Worm (Caenorhabditis elegans) whole organism, L4 larva: ENCODE data around the gene tbc-13.

Source experiments
- D1046.2 ChIP-seq: fragments of 200-800 bp; sonication (Bioruptor generic); IDR thresholded peaks from 2 replicates; pipeline ENCODE4 v1.3.6; 2022; ENCODE audit warnings: missing genetic modification characterization, missing compliant biosample characterization
- F10B5.3 ChIP-seq: sonication (generic microtip); optimal IDR thresholded peaks from 2 replicates; lab custom pipeline; 2016; ENCODE audit warnings: mild to moderate bottlenecking, missing genetic modification characterization, missing compliant biosample characterization
- F37D6.2 ChIP-seq: sonication (generic microtip); optimal IDR thresholded peaks from 2 replicates; lab custom pipeline; 2016; ENCODE audit warnings: mild to moderate bottlenecking, missing genetic modification characterization, missing compliant biosample characterization
- F44E2.7 ChIP-seq: fragments of 200-800 bp; sonication (Bioruptor generic); IDR thresholded peaks from 2 replicates; pipeline ENCODE4 v2.1.2; 2022; ENCODE audit warnings: missing genetic modification characterization, missing compliant biosample characterization
- T20F7.1 ChIP-seq: fragments of 200-800 bp; sonication (Bioruptor generic); optimal IDR thresholded peaks from 2 replicates; lab custom pipeline; 2018; ENCODE audit warnings: mild to moderate bottlenecking, missing genetic modification characterization, missing compliant biosample characterization
- Y105C5A.15 ChIP-seq: fragments of 200-800 bp; sonication (Bioruptor generic); IDR thresholded peaks from 2 replicates; pipeline ENCODE4 v1.3.6; 2022; ENCODE audit warnings: missing genetic modification characterization, missing compliant biosample characterization
- Y48G9A.11 ChIP-seq: fragments of 200-800 bp; sonication (Bioruptor generic); IDR thresholded peaks from 2 replicates; pipeline ENCODE4 v1.3.6; 2022; ENCODE audit warnings: missing genetic modification reagents, missing genetic modification characterization, missing compliant biosample characterization
- Y5F2A.4 ChIP-seq: fragments of 200-800 bp; sonication (Bioruptor generic); optimal IDR thresholded peaks from 2 replicates; lab custom pipeline; 2018; ENCODE audit warnings: mild to moderate bottlenecking, missing genetic modification characterization, missing compliant biosample characterization
- Y75B8A.6 ChIP-seq: fragments of 200-800 bp; sonication (Bioruptor generic); IDR thresholded peaks from 2 replicates; pipeline ENCODE4 v1.3.6; 2022; ENCODE audit warnings: missing genetic modification reagents, missing genetic modification characterization, missing compliant biosample characterization
- ZK337.2 ChIP-seq: fragments of 200-800 bp; sonication (Bioruptor generic); IDR thresholded peaks from 2 replicates; pipeline ENCODE4 v1.3.6; 2022; ENCODE audit warnings: missing genetic modification reagents, missing genetic modification characterization, missing compliant biosample characterization
- ama-1 ChIP-seq: fragments of 150-350 bp; optimal IDR thresholded peaks from 2 replicates; lab custom pipeline; 2014; ENCODE audit warnings: inconsistent platforms, mixed read lengths
- ceh-32 ChIP-seq: sonication (generic microtip); optimal IDR thresholded peaks from 2 replicates; lab custom pipeline; 2016; ENCODE audit warnings: mild to moderate bottlenecking, missing genetic modification characterization, missing compliant biosample characterization; ENCODE audit not compliant: poor library complexity
- ceh-82 ChIP-seq: sonication (generic microtip); optimal IDR thresholded peaks from 2 replicates; lab custom pipeline; 2017; ENCODE audit warnings: missing biosample characterization, missing genetic modification characterization
- daf-16 ChIP-seq, 3 experiments: sonication (generic microtip); optimal IDR thresholded peaks; 2 replicates each; lab custom pipeline; 2016 to 2017; ENCODE audit warnings: missing genetic modification characterization in 3 of 3, missing genetic modification reagents in 3 of 3, mild to moderate bottlenecking in 2 of 3, missing compliant biosample characterization in 2 of 3, missing biosample characterization in 1 of 3, moderate library complexity in 1 of 3
- daf-19 ChIP-seq: fragments of 200-800 bp; sonication (Bioruptor generic); conservative IDR thresholded peaks from 2 replicates; pipeline ENCODE4 v1.3.6; 2022; ENCODE audit warnings: missing genetic modification characterization, missing compliant biosample characterization
- daf-8 ChIP-seq: fragments of 200-800 bp; sonication (Bioruptor generic); IDR thresholded peaks from 2 replicates; pipeline ENCODE4 v1.3.6; 2022; ENCODE audit warnings: missing genetic modification characterization, missing compliant biosample characterization
- dmd-9 ChIP-seq: fragments of 200-800 bp; sonication (Bioruptor generic); IDR thresholded peaks from 2 replicates; pipeline ENCODE4 v1.3.6; 2022; ENCODE audit warnings: missing genetic modification reagents, missing genetic modification characterization, missing compliant biosample characterization
- dpl-1 ChIP-seq: fragments of 150-350 bp; optimal IDR thresholded peaks from 2 replicates; lab custom pipeline; 2014; ENCODE audit warnings: missing biosample characterization, missing genetic modification reagents, missing genetic modification characterization
- egl-27 ChIP-seq: sonication (generic microtip); optimal IDR thresholded peaks from 3 replicates; lab custom pipeline; 2017; ENCODE audit warnings: missing biosample characterization, missing genetic modification reagents, missing genetic modification characterization
- hif-1 ChIP-seq, 2 experiments: sonication (generic microtip); optimal IDR thresholded peaks; 2 replicates each; lab custom pipeline; 2016 to 2017; ENCODE audit warnings: missing compliant biosample characterization in 2 of 2, missing genetic modification characterization in 2 of 2, missing genetic modification reagents in 2 of 2, missing genotype in 2 of 2, mild to moderate bottlenecking in 1 of 2
- hlh-11 ChIP-seq: fragments of 200-800 bp; sonication (Bioruptor generic); optimal IDR thresholded peaks from 2 replicates; lab custom pipeline; 2018; ENCODE audit warnings: mild to moderate bottlenecking, missing genetic modification characterization, missing compliant biosample characterization
- jun-1 ChIP-seq: fragments of 150-350 bp; optimal IDR thresholded peaks from 2 replicates; lab custom pipeline; 2014; ENCODE audit warnings: missing biosample characterization, missing genetic modification reagents, missing genetic modification characterization
- lin-13 ChIP-seq: fragments of 150-350 bp; optimal IDR thresholded peaks from 2 replicates; lab custom pipeline; 2014; ENCODE audit warnings: missing biosample characterization, missing genetic modification reagents, missing genetic modification characterization
- lin-15B ChIP-seq: fragments of 150-350 bp; sonication (generic microtip); optimal IDR thresholded peaks from 3 replicates; lab custom pipeline; 2014; ENCODE audit warnings: missing biosample characterization, missing genetic modification characterization
- lir-3 ChIP-seq: sonication (generic microtip); optimal IDR thresholded peaks from 2 replicates; lab custom pipeline; 2016; ENCODE audit warnings: mild to moderate bottlenecking, missing genetic modification characterization, missing compliant biosample characterization
- lsy-2 ChIP-seq, 2 experiments: fragments of 150-350 bp in 1 of 2; sonication (generic microtip) in 1 of 2; optimal IDR thresholded peaks; 2 replicates each; lab custom pipeline; 2014 to 2017; ENCODE audit warnings: missing biosample characterization in 2 of 2, missing genetic modification characterization in 2 of 2
- mep-1 ChIP-seq: fragments of 150-350 bp; sonication (generic microtip); optimal IDR thresholded peaks from 3 replicates; lab custom pipeline; 2014; ENCODE audit warnings: missing biosample characterization, missing genetic modification characterization
- mes-2 ChIP-seq: sonication (generic microtip); optimal IDR thresholded peaks from 2 replicates; lab custom pipeline; 2016; ENCODE audit warnings: missing genotype, mild to moderate bottlenecking, missing genetic modification characterization, missing compliant biosample characterization; ENCODE audit not compliant: poor library complexity, severe bottlenecking
- mxl-2 ChIP-seq: fragments of 200-800 bp; sonication (Bioruptor generic); conservative IDR thresholded peaks from 2 replicates; pipeline ENCODE4 v1.3.6; 2022; ENCODE audit warnings: missing genetic modification reagents, missing genetic modification characterization, missing compliant biosample characterization
- mxl-3 ChIP-seq: fragments of 200-800 bp; sonication (Bioruptor generic); optimal IDR thresholded peaks from 2 replicates; lab custom pipeline; 2018; ENCODE audit warnings: mild to moderate bottlenecking, missing genetic modification characterization, missing compliant biosample characterization
- nhr-11 ChIP-seq: fragments of 150-350 bp; optimal IDR thresholded peaks from 2 replicates; lab custom pipeline; 2014; ENCODE audit warnings: missing biosample characterization, missing genetic modification characterization
- nhr-111 ChIP-seq: fragments of 200-800 bp; sonication (Bioruptor generic); optimal IDR thresholded peaks from 2 replicates; lab custom pipeline; 2018; ENCODE audit warnings: mild to moderate bottlenecking, missing genetic modification characterization, missing compliant biosample characterization
- nhr-237 ChIP-seq: sonication (generic microtip); optimal IDR thresholded peaks from 2 replicates; lab custom pipeline; 2017; ENCODE audit warnings: missing biosample characterization, missing genetic modification characterization
- nhr-25 ChIP-seq: sonication (generic microtip); optimal IDR thresholded peaks from 2 replicates; lab custom pipeline; 2017; ENCODE audit warnings: missing genetic modification characterization, mild to moderate bottlenecking, missing compliant biosample characterization, antibody characterized with exemption, moderate library complexity, borderline replicate concordance; ENCODE audit not compliant: insufficient read depth
- nhr-48 ChIP-seq: sonication (generic microtip); optimal IDR thresholded peaks from 2 replicates; lab custom pipeline; 2016; ENCODE audit warnings: mild to moderate bottlenecking, missing genetic modification characterization, missing compliant biosample characterization
- nhr-6 ChIP-seq: fragments of 150-350 bp; optimal IDR thresholded peaks from 2 replicates; lab custom pipeline; 2014; ENCODE audit warnings: missing biosample characterization, missing genetic modification characterization
- pha-4 ChIP-seq, 2 experiments: fragments of 150-350 bp in 1 of 2; fragments of 200-800 bp in 1 of 2; sonication (Bioruptor generic) in 1 of 2; IDR thresholded peaks in 1 of 2; optimal IDR thresholded peaks in 1 of 2; 2 replicates each; pipeline versions ENCODE4 v1.3.6 to Lab custom; 2014 to 2022; ENCODE audit warnings: missing genetic modification characterization in 2 of 2, missing genetic modification reagents in 2 of 2, missing biosample characterization in 1 of 2, missing compliant biosample characterization in 1 of 2
- set-16 ChIP-seq: fragments of 200-800 bp; sonication (Bioruptor generic); IDR thresholded peaks from 2 replicates; pipeline ENCODE4 v1.3.6; 2022; ENCODE audit warnings: missing genetic modification reagents, missing genetic modification characterization, missing compliant biosample characterization
- spr-1 ChIP-seq: sonication (generic microtip); optimal IDR thresholded peaks from 2 replicates; lab custom pipeline; 2016; ENCODE audit warnings: mild to moderate bottlenecking, missing genetic modification characterization, missing compliant biosample characterization
- spr-3 ChIP-seq: fragments of 200-800 bp; sonication (Bioruptor generic); optimal IDR thresholded peaks from 2 replicates; lab custom pipeline; 2018; ENCODE audit warnings: mild to moderate bottlenecking, missing genetic modification characterization, missing compliant biosample characterization
- tra-1 ChIP-seq: fragments of 200-800 bp; sonication (Bioruptor generic); IDR thresholded peaks from 2 replicates; pipeline ENCODE4 v1.3.6; 2022; ENCODE audit warnings: missing genetic modification reagents, missing genetic modification characterization, missing compliant biosample characterization
- unc-130 ChIP-seq: sonication (generic microtip); optimal IDR thresholded peaks from 2 replicates; lab custom pipeline; 2016; ENCODE audit warnings: missing genetic modification reagents, missing genetic modification characterization, missing compliant biosample characterization
- unc-62 ChIP-seq, 3 experiments: fragments of 150-350 bp in 1 of 3; sonication (generic microtip); optimal IDR thresholded peaks in 2 of 3; peaks in 1 of 3; 1 replicate in 1 of 3; 2 replicates in 2 of 3; lab custom pipeline; 2014 to 2017; ENCODE audit warnings: missing biosample characterization in 3 of 3, missing genetic modification characterization in 3 of 3, missing genetic modification reagents in 3 of 3, missing genotype in 1 of 3
- vab-7 ChIP-seq: fragments of 200-800 bp; sonication (Bioruptor generic); IDR thresholded peaks from 2 replicates; pipeline ENCODE4 v1.3.6; 2022; ENCODE audit warnings: missing genetic modification reagents, missing genetic modification characterization, missing compliant biosample characterization
- zag-1 ChIP-seq: fragments of 150-350 bp; optimal IDR thresholded peaks from 2 replicates; lab custom pipeline; 2014; ENCODE audit warnings: missing biosample characterization, missing genetic modification characterization
- zfp-3 ChIP-seq: fragments of 200-800 bp; sonication (Bioruptor generic); conservative IDR thresholded peaks from 2 replicates; pipeline ENCODE4 v1.3.6; 2022; ENCODE audit warnings: missing genetic modification reagents, missing genetic modification characterization, missing compliant biosample characterization
- zip-11 ChIP-seq: fragments of 200-800 bp; sonication (Bioruptor generic); IDR thresholded peaks from 2 replicates; pipeline ENCODE4 v1.3.6; 2022; ENCODE audit warnings: missing genetic modification characterization, missing compliant biosample characterization
- zip-2 ChIP-seq: fragments of 150-350 bp; optimal IDR thresholded peaks from 2 replicates; lab custom pipeline; 2014; ENCODE audit warnings: missing biosample characterization, missing genetic modification characterization
- ztf-7 ChIP-seq: fragments of 150-350 bp; optimal IDR thresholded peaks from 2 replicates; lab custom pipeline; 2014; ENCODE audit warnings: missing biosample characterization, missing genetic modification characterization

tbc-13 gene

DNA sequence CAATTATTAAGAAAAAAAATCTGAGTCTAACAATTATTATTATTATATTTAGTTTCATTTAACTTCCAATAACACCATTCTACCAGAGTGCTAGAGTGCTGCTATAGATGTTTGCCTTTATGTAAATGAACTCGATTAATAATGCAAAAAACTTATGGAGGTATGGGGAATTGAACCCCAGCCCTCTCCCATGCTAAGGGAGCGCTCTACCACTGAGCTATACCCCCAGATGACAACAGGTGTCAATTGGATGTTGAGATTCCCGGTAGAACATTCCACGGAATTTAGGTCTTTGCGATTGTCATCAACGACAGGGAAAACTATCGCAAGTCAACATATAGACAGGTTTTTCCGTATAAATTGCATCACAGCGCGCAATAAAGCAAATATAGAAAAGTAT, 26.8 kb upstream of the tbc-13 start (continued):
- TF ChIP-seq lsy-2 (tag; optimal IDR thresholded peaks at IDR 0.05; lab: Kevin White, UChicago) (no peak), nhr-11 (tag; lab: Kevin White, UChicago) (no peak), dpl-1 (peak; percentile 30), mes-2 (peak; percentile 73), nhr-48 (tag; lab: Kevin White, UChicago) (peak; percentile 71), set-16 (GFP tag; lab: Robert Waterston, UW) (no peak), daf-16 (GFP tag; optimal IDR thresholded peaks at IDR 0.05; lab: Kevin White, UChicago) (peak; percentile 23 to 81), daf-16 (tag; optimal IDR thresholded peaks at IDR 0.05; lab: Kevin White, UChicago) (peak; percentile 73), F10B5.3 (peak; percentile 67), ama-1 (lab: Kevin White, UChicago) (no peak), zip-2 (tag; lab: Kevin White, UChicago) (peak; percentile 84), tra-1 (GFP tag; lab: Robert Waterston, UW) (peak; percentile 67; the same call in 1 of the 2 replicates), T20F7.1 (GFP tag; lab: Kevin White, UChicago) (no peak), nhr-111 (peak; percentile 57), egl-27 (tag; lab: Kevin White, UChicago) (no peak), Y5F2A.4 (GFP tag; lab: Kevin White, UChicago) (peak; percentile 68), daf-19 (GFP tag; lab: Robert Waterston, UW) (peak; percentile 74), ZK337.2 (GFP tag; lab: Robert Waterston, UW) (peak; percentile 48; the same call in 1 of the 2 replicates), unc-130 (GFP tag; lab: Kevin White, UChicago) (peak; percentile 47), ztf-7 (tag; lab: Kevin White, UChicago) (peak; percentile 74), zag-1 (no peak), Y48G9A.11 (peak; percentile 71; the same call in 1 of the 2 replicates), pha-4 (GFP tag; IDR thresholded peaks at IDR 0.05; lab: Robert Waterston, UW) (peak; percentile 85; the same call in 1 of the 2 replicates), pha-4 (tag; optimal IDR thresholded peaks at IDR 0.05; lab: Kevin White, UChicago) (no peak), lin-13 (GFP tag; lab: Kevin White, UChicago) (peak; percentile 60), nhr-237 (tag; lab: Kevin White, UChicago) (no peak), hif-1 (tag; optimal IDR thresholded peaks at IDR 0.05; lab: Kevin White, UChicago) (peak; percentile 9 to 78), mep-1 (tag; lab: Kevin White, UChicago) (peak; percentile 77), ceh-82 (tag; lab: Kevin White, UChicago) (no peak), nhr-6 (tag; lab: Kevin White, UChicago) (peak; percentile 20), F37D6.2 (tag; lab: Kevin White, UChicago) (no peak), Y105C5A.15 (GFP tag; lab: Robert Waterston, UW) (no peak), spr-3 (GFP tag; lab: Kevin White, UChicago) (peak; percentile 32), nhr-25 (tag; lab: Kevin White, UChicago) (peak; percentile 34), lin-15B (no peak), unc-62 (GFP tag; optimal IDR thresholded peaks at IDR 0.05 in 1 of 2; lab: Kevin White, UChicago) (no peak), unc-62 (tag; optimal IDR thresholded peaks at IDR 0.05; lab: Kevin White, UChicago) (no peak), lir-3 (tag; lab: Kevin White, UChicago) (peak; percentile 76), spr-1 (tag; lab: Kevin White, UChicago) (peak; percentile 79), F44E2.7 (0 out of 2 replicates have a peak, but pooled peaks have one; percentile 13), zip-11 (GFP tag; lab: Robert Waterston, UW) (peak; percentile 46; the same call in 1 of the 2 replicates), ceh-32 (no peak), daf-8 (no peak), zfp-3 (GFP tag; lab: Robert Waterston, UW) (peak; percentile 75; the same call in 1 of the 2 replicates), hlh-11 (tag; lab: Kevin White, UChicago) (peak; percentile 67), jun-1 (tag; lab: Kevin White, UChicago) (no peak), mxl-2 (GFP tag; lab: Robert Waterston, UW) (no peak), D1046.2 (no peak), mxl-3 (GFP tag; lab: Kevin White, UChicago) (peak; percentile 49), Y75B8A.6 (GFP tag; lab: Robert Waterston, UW) (no peak), vab-7 (GFP tag; lab: Robert Waterston, UW) (peak; percentile 75), dmd-9 (GFP tag; lab: Robert Waterston, UW) (peak; percentile 87)
